Worm (Caenorhabditis elegans): Measurements from ENCODE around the gene vps-29.

vps-29 gene

DNA sequence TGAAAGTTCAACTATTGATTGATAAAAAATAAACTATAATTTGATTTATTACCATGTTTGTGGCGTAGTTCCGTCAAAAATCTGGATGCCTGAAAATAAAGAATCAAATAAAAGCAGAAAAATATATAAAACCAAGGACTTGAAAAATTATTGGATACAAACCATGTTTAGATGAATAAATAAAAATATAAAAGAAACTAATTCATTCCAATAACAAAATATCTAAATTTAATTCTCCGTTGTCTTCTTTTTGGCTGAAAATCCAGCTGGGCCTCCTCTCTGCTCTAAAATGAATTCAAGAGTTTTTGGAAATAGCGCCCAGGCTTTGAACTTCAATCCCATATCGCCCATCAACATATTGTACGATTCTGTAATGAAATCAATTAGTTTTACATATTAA, at the start of gene vps-29:
Gene vps-29 (minus strand): TSS at position 101 of the 400 bp plus-strand sequence.
- no peak for TF ChIP-seq aly-2 (tag; optimal IDR thresholded peaks at IDR 0.05)
- TF ChIP-seq fos-1 (tag; optimal IDR thresholded peaks at IDR 0.05) = no peak

DNA sequence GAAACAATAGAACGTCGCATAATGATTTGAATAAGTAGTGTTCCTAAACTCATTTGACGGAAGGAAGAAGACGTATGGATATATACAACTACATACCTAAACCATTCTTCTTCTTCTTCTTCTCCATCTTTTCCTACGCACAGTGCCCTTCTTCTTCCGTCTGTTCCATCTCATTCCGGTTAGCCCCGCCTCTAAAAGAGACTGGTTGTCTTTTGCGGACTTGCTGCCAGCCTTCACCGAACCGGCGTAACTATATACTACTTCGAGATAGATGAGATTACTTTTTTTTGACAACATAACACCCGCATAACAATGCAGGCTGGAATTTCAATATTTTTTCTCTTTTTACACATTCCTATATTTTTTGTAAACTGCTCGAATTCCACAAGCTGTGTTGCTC, 47.5 kb upstream of the vps-29 start, which contains the start of the genes K08E5.5 and mua-3:
Gene K08E5.5 (minus strand): TSS at position 101 of the 400 bp plus-strand sequence.
Gene mua-3 (plus strand): TSS at position 313 of the 400 bp plus-strand sequence.
- TF ChIP-seq lin-39 (tag; optimal IDR thresholded peaks at IDR 0.05) (no peak), pha-4 (tag; optimal IDR thresholded peaks at IDR 0.05) (no peak)

DNA sequence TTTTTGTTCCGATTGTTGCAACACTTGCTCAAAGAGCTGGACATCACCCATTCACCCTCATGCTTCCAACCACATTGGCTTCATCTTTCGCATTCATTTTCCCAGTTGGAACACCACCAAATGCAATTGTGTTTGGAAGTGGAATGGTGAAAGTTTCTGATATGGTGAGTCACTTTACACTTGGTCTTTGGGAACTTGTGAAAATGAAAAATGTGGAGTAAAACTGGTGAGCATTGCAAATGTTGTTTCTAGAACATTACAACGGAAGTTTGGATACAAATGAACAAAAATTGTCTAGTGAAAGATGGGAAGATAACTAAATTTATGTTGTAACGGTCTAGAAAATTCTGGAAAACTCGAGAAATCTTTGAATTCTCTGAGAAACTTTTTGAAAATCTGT, 43.4 kb upstream of the vps-29 start:
- TF ChIP-seq elt-3 (tag; optimal IDR thresholded peaks at IDR 0.05) (no peak), daf-12 (tag; optimal IDR thresholded peaks at IDR 0.05) (no peak), lin-15B (tag; optimal IDR thresholded peaks at IDR 0.05) (no peak), ceh-82 (tag; optimal IDR thresholded peaks at IDR 0.05) (no peak), R02D3.7 (tag; optimal IDR thresholded peaks at IDR 0.05) (no peak), eor-1 (tag; optimal IDR thresholded peaks at IDR 0.05) (no peak), pha-4 (tag; optimal IDR thresholded peaks at IDR 0.05) (no peak)

DNA sequence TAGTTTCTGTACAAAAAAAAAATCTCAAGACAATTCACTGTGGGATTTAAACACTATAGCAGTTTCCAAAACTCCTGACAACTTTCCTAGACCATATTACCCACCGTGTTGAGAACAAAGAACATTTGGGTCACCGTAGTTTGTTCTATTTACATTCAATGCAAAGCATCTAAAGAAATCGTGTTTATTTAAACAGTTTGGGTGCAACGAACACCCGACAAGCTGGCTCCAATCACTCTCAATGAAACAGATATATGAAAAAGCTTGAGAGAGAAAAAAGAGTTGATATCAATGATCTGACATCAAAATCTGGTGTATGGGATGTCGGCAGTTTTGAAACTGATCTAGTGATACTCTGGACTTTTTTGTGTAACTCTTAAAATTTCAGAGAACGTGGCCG, 42.1 kb upstream of the vps-29 start:
- TF ChIP-seq ceh-9 (tag; optimal IDR thresholded peaks at IDR 0.05) (no peak), pha-4 (tag; optimal IDR thresholded peaks at IDR 0.05) (peak; percentile 93), nfya-1 (tag; optimal IDR thresholded peaks at IDR 0.05; ENCODE audit: insufficient read depth) (peak; percentile 28)

DNA sequence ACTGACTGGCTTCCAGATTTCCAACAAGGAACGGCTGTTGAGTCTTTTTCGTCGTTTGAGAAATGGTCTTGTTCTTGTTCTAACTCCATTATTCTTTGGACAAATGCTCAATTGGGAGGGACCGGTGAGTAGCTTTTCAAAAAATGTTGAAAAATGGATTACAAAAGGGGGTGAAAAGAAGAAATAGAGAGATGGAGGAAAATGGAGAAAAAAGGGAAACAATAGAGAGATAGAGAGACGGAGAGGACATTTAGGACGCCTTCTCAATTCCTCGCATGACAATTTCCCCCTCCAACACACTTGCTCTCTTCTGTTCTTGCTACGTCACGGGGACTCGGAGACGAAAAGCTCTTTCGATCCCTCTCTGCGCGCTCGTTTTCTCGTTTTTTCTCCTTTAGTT, 40.1 kb upstream of the vps-29 start:
- no peak for TF ChIP-seq pqm-1 (tag; optimal IDR thresholded peaks at IDR 0.05)
- TF ChIP-seq nfya-1 (tag; optimal IDR thresholded peaks at IDR 0.05; ENCODE audit: insufficient read depth) = peak; percentile 62
- TF ChIP-seq mdl-1 (tag; optimal IDR thresholded peaks at IDR 0.05) = no peak
- TF ChIP-seq mml-1 (tag; optimal IDR thresholded peaks at IDR 0.05) = no peak
- no peak for TF ChIP-seq elt-1 (tag; optimal IDR thresholded peaks at IDR 0.05)
- no peak for TF ChIP-seq jun-1 (tag; optimal IDR thresholded peaks at IDR 0.05)
- peak; percentile 18 for TF ChIP-seq hmg-11 (tag; optimal IDR thresholded peaks at IDR 0.05)
- TF ChIP-seq ztf-4 (tag; optimal IDR thresholded peaks at IDR 0.05) = no peak
- no peak for TF ChIP-seq nhr-237 (tag; optimal IDR thresholded peaks at IDR 0.05)
- TF ChIP-seq fkh-10 (GFP tag; optimal IDR thresholded peaks at IDR 0.05) = peak; percentile 16
- TF ChIP-seq lin-39 (tag; optimal IDR thresholded peaks at IDR 0.05) = peak; percentile 69
- TF ChIP-seq ceh-82 (tag; optimal IDR thresholded peaks at IDR 0.05) = peak; percentile 42
- TF ChIP-seq fos-1 (tag; optimal IDR thresholded peaks at IDR 0.05) = no peak

DNA sequence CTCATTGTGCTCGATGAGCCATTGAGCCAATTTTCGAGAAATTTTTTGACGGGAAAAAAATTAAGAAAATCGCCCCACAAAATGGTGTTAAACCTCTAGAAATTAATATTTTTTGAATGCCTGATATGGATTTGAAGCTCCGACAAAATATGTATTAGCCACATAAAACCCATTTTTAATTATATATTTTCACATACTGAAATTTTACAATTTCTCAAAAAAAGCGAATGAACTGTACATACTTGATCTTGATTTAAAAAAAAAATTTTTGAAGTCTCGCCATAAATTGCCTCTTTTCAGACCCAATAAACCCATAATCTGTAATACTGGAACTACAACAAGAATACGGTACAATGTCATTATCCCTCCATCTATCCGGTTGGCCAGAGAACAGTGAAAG, 39.6 kb upstream of the vps-29 start, which contains the start of gene nac-3:
Gene nac-3 (plus strand): TSS at position 301 of the 400 bp plus-strand sequence.
- TF ChIP-seq lin-15B (tag; optimal IDR thresholded peaks at IDR 0.05) = no peak
- TF ChIP-seq snpc-4 (tag; optimal IDR thresholded peaks at IDR 0.05) = no peak
- no peak for TF ChIP-seq egl-5 (tag; optimal IDR thresholded peaks at IDR 0.05)
- no peak for TF ChIP-seq ama-1 (optimal IDR thresholded peaks at IDR 0.05)
- TF ChIP-seq elt-2 (tag; optimal IDR thresholded peaks at IDR 0.05) = no peak
- TF ChIP-seq lsy-12 (tag; optimal IDR thresholded peaks at IDR 0.05) = no peak
- no peak for TF ChIP-seq elt-1 (tag; optimal IDR thresholded peaks at IDR 0.05)
- no peak for TF ChIP-seq unc-62 (GFP tag; optimal IDR thresholded peaks at IDR 0.05)
- TF ChIP-seq nhr-12 (tag; optimal IDR thresholded peaks at IDR 0.05) = no peak
- no peak for TF ChIP-seq pha-4 (tag; optimal IDR thresholded peaks at IDR 0.05)
- no peak for TF ChIP-seq tbx-2 (tag; optimal IDR thresholded peaks at IDR 0.05)

DNA sequence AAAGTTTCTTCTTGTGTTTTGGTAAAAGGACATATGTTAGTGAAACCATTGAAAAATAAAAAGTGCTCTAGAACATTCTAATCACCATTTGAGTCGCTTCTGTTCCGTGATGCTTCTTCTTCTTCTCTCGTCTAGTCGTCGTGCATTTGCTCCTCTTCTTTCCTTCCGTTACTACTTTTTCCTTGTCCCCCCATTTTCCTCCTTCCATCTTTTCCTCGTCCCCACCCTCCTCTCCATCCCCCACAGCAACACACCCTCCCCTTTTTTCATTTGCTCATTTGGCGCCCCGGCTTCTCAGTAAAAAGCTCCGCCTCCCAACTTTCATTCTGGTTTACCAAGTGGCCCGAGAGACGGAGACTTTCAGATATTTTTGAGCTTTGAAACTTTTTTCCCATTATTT, 38.9 kb upstream of the vps-29 start:
- TF ChIP-seq pha-4 (tag; optimal IDR thresholded peaks at IDR 0.05) (no peak), nhr-67 (tag; optimal IDR thresholded peaks at IDR 0.05) (no peak), fkh-2 (tag; optimal IDR thresholded peaks at IDR 0.05) (no peak), zag-1 (tag; optimal IDR thresholded peaks at IDR 0.05) (no peak), ztf-11 (tag; optimal IDR thresholded peaks at IDR 0.05) (no peak), ZK546.5 (tag; optimal IDR thresholded peaks at IDR 0.05) (no peak), ama-1 (optimal IDR thresholded peaks at IDR 0.05) (peak; percentile 28), eor-1 (tag; optimal IDR thresholded peaks at IDR 0.05) (no peak), egl-5 (tag; optimal IDR thresholded peaks at IDR 0.05) (no peak), hmg-11 (tag; optimal IDR thresholded peaks at IDR 0.05) (peak; percentile 31), elt-3 (tag; optimal IDR thresholded peaks at IDR 0.05) (no peak), aly-2 (tag; optimal IDR thresholded peaks at IDR 0.05) (no peak), skn-1 (tag; optimal IDR thresholded peaks at IDR 0.05) (no peak), nhr-23 (tag; optimal IDR thresholded peaks at IDR 0.05) (no peak), lin-39 (tag; optimal IDR thresholded peaks at IDR 0.05) (peak; percentile 74), ztf-4 (tag; optimal IDR thresholded peaks at IDR 0.05) (no peak), nhr-25 (tag; optimal IDR thresholded peaks at IDR 0.05) (no peak), mml-1 (tag; optimal IDR thresholded peaks at IDR 0.05) (no peak), nfya-1 (tag; optimal IDR thresholded peaks at IDR 0.05; ENCODE audit: insufficient read depth) (peak; percentile 55), egl-27 (tag; optimal IDR thresholded peaks at IDR 0.05) (no peak), nhr-43 (tag; optimal IDR thresholded peaks at IDR 0.05; ENCODE audit: poor library complexity, severe bottlenecking) (no peak), tbx-2 (tag; optimal IDR thresholded peaks at IDR 0.05) (no peak), daf-12 (tag; optimal IDR thresholded peaks at IDR 0.05) (no peak), nhr-77 (tag; optimal IDR thresholded peaks at IDR 0.05) (no peak), fos-1 (tag; optimal IDR thresholded peaks at IDR 0.05) (no peak)

Data from whole organism, L3 larva.